Worm (Caenorhabditis elegans) whole organism, mixed stage, embryonic: Measurements from ENCODE around the gene npax-3.

Source experiments
- M03D4.4 ChIP-seq: sonication (generic microtip); optimal IDR thresholded peaks from 2 replicates; lab custom pipeline; 2017; ENCODE audit warnings: mild to moderate bottlenecking, missing genetic modification characterization, missing compliant biosample characterization
- bed-3 ChIP-seq: fragments of 200-800 bp; sonication (Bioruptor generic); optimal IDR thresholded peaks from 3 replicates; lab custom pipeline; 2018; ENCODE audit warnings: mild to moderate bottlenecking, missing genetic modification characterization, moderate library complexity, missing compliant biosample characterization
- blmp-1 ChIP-seq: fragments of 150-350 bp; optimal IDR thresholded peaks from 2 replicates; lab custom pipeline; 2014; ENCODE audit warnings: missing biosample characterization, missing genetic modification characterization
- ceh-39 ChIP-seq: fragments of 150-350 bp; optimal IDR thresholded peaks from 2 replicates; lab custom pipeline; 2014; ENCODE audit warnings: missing biosample characterization, missing genetic modification characterization
- ceh-83 ChIP-seq: fragments of 200-800 bp; sonication (Bioruptor generic); optimal IDR thresholded peaks from 2 replicates; lab custom pipeline; 2018; ENCODE audit warnings: mild to moderate bottlenecking, missing genetic modification characterization, missing compliant biosample characterization
- ces-1 ChIP-seq: fragments of 150-350 bp; optimal IDR thresholded peaks from 2 replicates; lab custom pipeline; 2014; ENCODE audit warnings: missing biosample characterization, missing genetic modification reagents, missing genetic modification characterization
- cnd-1 ChIP-seq: fragments of 200-800 bp; sonication (Bioruptor generic); optimal IDR thresholded peaks from 2 replicates; lab custom pipeline; 2018; ENCODE audit warnings: mild to moderate bottlenecking, missing genetic modification characterization, missing compliant biosample characterization
- drap-1 ChIP-seq: fragments of 200-800 bp; sonication (Bioruptor generic); optimal IDR thresholded peaks from 3 replicates; lab custom pipeline; 2018; ENCODE audit warnings: mild to moderate bottlenecking, missing genetic modification characterization, missing compliant biosample characterization
- elt-1 ChIP-seq: sonication (generic microtip); optimal IDR thresholded peaks from 2 replicates; lab custom pipeline; 2017; ENCODE audit warnings: missing genetic modification characterization, mild to moderate bottlenecking, missing compliant biosample characterization, antibody characterized with exemption, moderate library complexity, borderline replicate concordance; ENCODE audit not compliant: insufficient read depth
- elt-3 ChIP-seq: fragments of 150-350 bp; optimal IDR thresholded peaks from 2 replicates; lab custom pipeline; 2014; ENCODE audit warnings: missing biosample characterization, missing genetic modification characterization
- flh-1 ChIP-seq: fragments of 200-800 bp; sonication (Bioruptor generic); optimal IDR thresholded peaks from 2 replicates; lab custom pipeline; 2018; ENCODE audit warnings: mild to moderate bottlenecking, missing genetic modification characterization, moderate library complexity, missing compliant biosample characterization
- ham-2 ChIP-seq: fragments of 200-800 bp; sonication (Bioruptor generic); optimal IDR thresholded peaks from 2 replicates; lab custom pipeline; 2018; ENCODE audit warnings: mild to moderate bottlenecking, missing genetic modification characterization, missing compliant biosample characterization
- hlh-1 ChIP-seq: fragments of 150-350 bp; optimal IDR thresholded peaks from 2 replicates; lab custom pipeline; 2014; ENCODE audit warnings: missing biosample characterization, missing genetic modification reagents, missing genetic modification characterization
- lin-13 ChIP-seq: fragments of 150-350 bp; optimal IDR thresholded peaks from 2 replicates; lab custom pipeline; 2014; ENCODE audit warnings: missing biosample characterization, missing genetic modification characterization
- lin-32 ChIP-seq: fragments of 200-800 bp; sonication (Bioruptor generic); optimal IDR thresholded peaks from 2 replicates; lab custom pipeline; 2018; ENCODE audit warnings: mild to moderate bottlenecking, missing genetic modification characterization, missing compliant biosample characterization
- lsy-2 ChIP-seq: fragments of 150-350 bp; optimal IDR thresholded peaks from 2 replicates; lab custom pipeline; 2014; ENCODE audit warnings: missing biosample characterization, missing genetic modification characterization
- mab-5 ChIP-seq: fragments of 150-350 bp; optimal IDR thresholded peaks from 2 replicates; lab custom pipeline; 2014; ENCODE audit warnings: missing biosample characterization, missing genetic modification characterization
- mep-1 ChIP-seq: fragments of 150-350 bp; optimal IDR thresholded peaks from 2 replicates; lab custom pipeline; 2017; ENCODE audit warnings: missing biosample characterization, missing genetic modification reagents, missing genetic modification characterization, inconsistent platforms
- mls-2 ChIP-seq: sonication (generic microtip); optimal IDR thresholded peaks from 2 replicates; lab custom pipeline; 2016; ENCODE audit warnings: mild to moderate bottlenecking, missing genetic modification characterization, moderate library complexity, missing compliant biosample characterization
- nhr-12 ChIP-seq: fragments of 150-350 bp; optimal IDR thresholded peaks from 2 replicates; lab custom pipeline; 2014; ENCODE audit warnings: missing biosample characterization, missing genetic modification characterization
- nhr-2 ChIP-seq: fragments of 150-350 bp; optimal IDR thresholded peaks from 2 replicates; lab custom pipeline; 2014; ENCODE audit warnings: missing biosample characterization, missing genetic modification characterization
- nhr-237 ChIP-seq: fragments of 150-350 bp; optimal IDR thresholded peaks from 2 replicates; lab custom pipeline; 2014; ENCODE audit warnings: missing biosample characterization, missing genetic modification characterization
- nhr-28 ChIP-seq: fragments of 150-350 bp; optimal IDR thresholded peaks from 2 replicates; lab custom pipeline; 2014; ENCODE audit warnings: missing biosample characterization, missing genetic modification characterization
- nhr-76 ChIP-seq: sonication (generic microtip); optimal IDR thresholded peaks from 2 replicates; lab custom pipeline; 2017; ENCODE audit warnings: missing biosample characterization, missing genetic modification characterization
- pha-4 ChIP-seq: fragments of 150-350 bp; optimal IDR thresholded peaks from 2 replicates; lab custom pipeline; 2018; ENCODE audit warnings: missing biosample characterization, missing genetic modification reagents, missing genetic modification characterization
- sem-2 ChIP-seq: fragments of 200-800 bp; sonication (Bioruptor generic); optimal IDR thresholded peaks from 2 replicates; lab custom pipeline; 2018; ENCODE audit warnings: mild to moderate bottlenecking, missing genetic modification characterization, missing compliant biosample characterization
- snpc-4 ChIP-seq: fragments of 150-350 bp; optimal IDR thresholded peaks from 2 replicates; lab custom pipeline; 2014; ENCODE audit warnings: missing biosample characterization, missing genetic modification characterization
- sptf-1 ChIP-seq: sonication (generic microtip); optimal IDR thresholded peaks from 2 replicates; lab custom pipeline; 2017; ENCODE audit warnings: mild to moderate bottlenecking, missing genetic modification characterization, moderate library complexity, missing compliant biosample characterization
- tbx-8 ChIP-seq: fragments of 200-800 bp; sonication (Bioruptor generic); optimal IDR thresholded peaks from 2 replicates; lab custom pipeline; 2018; ENCODE audit warnings: mild to moderate bottlenecking, missing genetic modification characterization, moderate library complexity, missing compliant biosample characterization
- unc-120 ChIP-seq: sonication (generic microtip); optimal IDR thresholded peaks from 2 replicates; lab custom pipeline; 2017; ENCODE audit warnings: missing genetic modification characterization, missing compliant biosample characterization; ENCODE audit not compliant: poor library complexity, severe bottlenecking
- unc-39 ChIP-seq: fragments of 150-350 bp; optimal IDR thresholded peaks from 2 replicates; lab custom pipeline; 2014; ENCODE audit warnings: missing biosample characterization, missing genetic modification characterization
- unc-62 ChIP-seq: fragments of 150-350 bp; optimal IDR thresholded peaks from 2 replicates; lab custom pipeline; 2014; ENCODE audit warnings: missing biosample characterization, missing genetic modification reagents, missing genetic modification characterization
- zip-8 ChIP-seq: fragments of 150-350 bp; optimal IDR thresholded peaks from 2 replicates; lab custom pipeline; 2014; ENCODE audit warnings: missing biosample characterization, missing genetic modification characterization
- ztf-11 ChIP-seq: fragments of 150-350 bp; optimal IDR thresholded peaks from 2 replicates; lab custom pipeline; 2014; ENCODE audit warnings: missing biosample characterization, missing genetic modification characterization

The npax-3 gene

ce11 chrIV:10842232-10842631 lies 14.3 kb upstream of the npax-3 start:
- TF ChIP-seq nhr-12 (tag; lab: Kevin White, UChicago) (no peak), nhr-2 (tag; lab: Kevin White, UChicago) (no peak), unc-120 (tag; lab: Kevin White, UChicago) (no peak), tbx-8 (GFP tag; lab: Kevin White, UChicago) (no peak), flh-1 (GFP tag; lab: Kevin White, UChicago) (no peak), ceh-83 (GFP tag; lab: Kevin White, UChicago) (no peak), hlh-1 (no peak), snpc-4 (no peak)

DNA sequence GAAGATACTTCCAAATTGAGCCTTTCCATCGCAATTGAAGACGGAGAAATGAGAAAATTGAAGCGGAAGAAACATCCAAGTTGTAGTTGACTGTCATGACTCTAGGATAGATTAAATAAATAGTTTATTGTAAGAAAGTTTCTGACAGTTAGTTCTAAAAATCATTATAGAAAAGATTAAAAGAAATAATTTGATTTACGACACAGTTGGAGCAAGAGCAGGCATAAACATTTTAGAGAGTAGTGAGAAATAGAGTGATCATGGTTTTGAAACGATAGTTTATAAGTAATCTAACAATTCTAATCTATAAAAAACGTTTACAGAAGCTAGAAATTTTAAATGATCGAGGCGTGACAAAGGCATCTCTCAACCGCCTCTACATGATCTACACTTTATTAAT lies 4.2 kb upstream of the npax-3 start, which contains the start of gene best-15:
TSS of gene best-15 (minus strand) at position 101 of the 400 bp plus-strand sequence.
- no peak for TF ChIP-seq nhr-28 (tag; lab: Kevin White, UChicago)

ce11 chrIV:10826029-10826428 lies 1.9 kb downstream of the npax-3 start:
- TF ChIP-seq lin-13 (tag; lab: Kevin White, UChicago) = no peak
- TF ChIP-seq snpc-4 = no peak
- TF ChIP-seq ham-2 (GFP tag; lab: Kevin White, UChicago) = no peak
- TF ChIP-seq mab-5 (tag; lab: Kevin White, UChicago) = no peak
- no peak for TF ChIP-seq unc-120 (tag; lab: Kevin White, UChicago)
- TF ChIP-seq M03D4.4 (tag; lab: Kevin White, UChicago) = no peak
- TF ChIP-seq cnd-1 (tag; lab: Kevin White, UChicago) = no peak
- TF ChIP-seq bed-3 = no peak
- TF ChIP-seq blmp-1 (tag; lab: Kevin White, UChicago) = no peak
- no peak for TF ChIP-seq elt-1 (tag; lab: Kevin White, UChicago)
- no peak for TF ChIP-seq unc-39 (tag; lab: Kevin White, UChicago)
- no peak for TF ChIP-seq zip-8 (tag; lab: Kevin White, UChicago)
- TF ChIP-seq lin-32 (GFP tag; lab: Kevin White, UChicago) = no peak
- no peak for TF ChIP-seq hlh-1
- no peak for TF ChIP-seq ces-1 (GFP tag; lab: Kevin White, UChicago)
- no peak for TF ChIP-seq ceh-39 (tag; lab: Kevin White, UChicago)
- no peak for TF ChIP-seq ztf-11 (tag; lab: Kevin White, UChicago)
- no peak for TF ChIP-seq unc-62 (GFP tag; lab: Kevin White, UChicago)

ce11 chrIV:10825383-10825782 lies 2.6 kb downstream of the npax-3 start:
- no peak for TF ChIP-seq pha-4
- TF ChIP-seq zip-8 (tag; lab: Kevin White, UChicago) = no peak
- no peak for TF ChIP-seq drap-1 (GFP tag; lab: Kevin White, UChicago)
- TF ChIP-seq tbx-8 (GFP tag; lab: Kevin White, UChicago) = no peak
- no peak for TF ChIP-seq lin-32 (GFP tag; lab: Kevin White, UChicago)
- no peak for TF ChIP-seq sptf-1 (tag; lab: Kevin White, UChicago)
- TF ChIP-seq mep-1 (tag; lab: Kevin White, UChicago) = no peak
- no peak for TF ChIP-seq blmp-1 (tag; lab: Kevin White, UChicago)
- TF ChIP-seq lin-13 (tag; lab: Kevin White, UChicago) = no peak
- TF ChIP-seq ham-2 (GFP tag; lab: Kevin White, UChicago) = no peak
- no peak for TF ChIP-seq nhr-2 (tag; lab: Kevin White, UChicago)
- TF ChIP-seq nhr-76 (tag; lab: Kevin White, UChicago) = no peak
- TF ChIP-seq flh-1 (GFP tag; lab: Kevin White, UChicago) = no peak
- no peak for TF ChIP-seq unc-39 (tag; lab: Kevin White, UChicago)
- TF ChIP-seq cnd-1 (tag; lab: Kevin White, UChicago) = no peak
- no peak for TF ChIP-seq ceh-83 (GFP tag; lab: Kevin White, UChicago)
- TF ChIP-seq hlh-1 = no peak
- TF ChIP-seq elt-3 (tag; lab: Kevin White, UChicago) = no peak
- TF ChIP-seq, all 35 proteins: peak for 0

- TF ChIP-seq nhr-237 (tag; lab: Kevin White, UChicago) (peak; percentile 80), tbx-8 (GFP tag; lab: Kevin White, UChicago) (peak; percentile 3), hlh-1 (peak; percentile 63), ces-1 (GFP tag; lab: Kevin White, UChicago) (peak; percentile 76), nhr-28 (tag; lab: Kevin White, UChicago) (no peak), unc-39 (tag; lab: Kevin White, UChicago) (peak; percentile 73), sem-2 (GFP tag; lab: Kevin White, UChicago) (no peak), flh-1 (GFP tag; lab: Kevin White, UChicago) (no peak), pha-4 (peak; percentile 90), ham-2 (GFP tag; lab: Kevin White, UChicago) (peak; percentile 92), elt-1 (tag; lab: Kevin White, UChicago) (peak; percentile 61), ztf-11 (tag; lab: Kevin White, UChicago) (peak; percentile 84), nhr-12 (tag; lab: Kevin White, UChicago) (no peak), elt-3 (tag; lab: Kevin White, UChicago) (peak; percentile 7), lsy-2 (tag; lab: Kevin White, UChicago) (peak; percentile 71), unc-62 (GFP tag; lab: Kevin White, UChicago) (peak; percentile 88), blmp-1 (tag; lab: Kevin White, UChicago) (peak; percentile 77), sptf-1 (tag; lab: Kevin White, UChicago) (peak; percentile 77), lin-13 (tag; lab: Kevin White, UChicago) (no peak), mep-1 (tag; lab: Kevin White, UChicago) (peak; percentile 81), M03D4.4 (tag; lab: Kevin White, UChicago) (peak; percentile 72), nhr-76 (tag; lab: Kevin White, UChicago) (no peak), unc-120 (tag; lab: Kevin White, UChicago) (peak; percentile 90), ceh-83 (GFP tag; lab: Kevin White, UChicago) (peak; percentile 57), drap-1 (GFP tag; lab: Kevin White, UChicago) (peak; percentile 48), nhr-2 (tag; lab: Kevin White, UChicago) (peak; percentile 63), mls-2 (tag; lab: Kevin White, UChicago) (peak; percentile 61), cnd-1 (tag; lab: Kevin White, UChicago) (peak; percentile 42)
Measured at ce11 chrIV:10821672-10822304, 6.2 kb downstream of the npax-3 start.
